Fruit fly (Drosophila melanogaster) whole organism, prepupa: ENCODE data around the gene al.

Source experiments
- Blimp-1 ChIP-seq: fragments of 200-800 bp; sonication (Bioruptor generic); optimal IDR thresholded peaks from 3 replicates; lab custom pipeline; 2017; ENCODE audit warnings: missing biosample characterization, missing genetic modification characterization, mild to moderate bottlenecking, moderate library complexity, missing genetic modification reagents
- CG10669 ChIP-seq: fragments of 200-800 bp; sonication (Bioruptor generic); optimal IDR thresholded peaks from 3 replicates; lab custom pipeline; 2018; ENCODE audit warnings: missing biosample characterization, mild to moderate bottlenecking, missing genetic modification characterization, moderate library complexity
- CG11294 ChIP-seq: fragments of 200-800 bp; sonication (Bioruptor generic); IDR thresholded peaks from 2 replicates; pipeline ENCODE4 v1.3.6; 2022; ENCODE audit warnings: missing biosample characterization, missing genetic modification characterization
- CG11762 ChIP-seq: fragments of 200-800 bp; sonication (Bioruptor generic); optimal IDR thresholded peaks from 3 replicates; lab custom pipeline; 2016; ENCODE audit warnings: missing biosample characterization, missing genetic modification characterization; ENCODE audit not compliant: insufficient read depth
- CG11902 ChIP-seq: fragments of 200-800 bp; sonication (Bioruptor generic); optimal IDR thresholded peaks from 3 replicates; lab custom pipeline; 2016; ENCODE audit warnings: missing biosample characterization, missing genetic modification characterization
- CG15336 ChIP-seq: fragments of 200-800 bp; sonication (Bioruptor generic); IDR thresholded peaks from 2 replicates; pipeline ENCODE4 v1.3.6; 2022; ENCODE audit warnings: missing biosample characterization, missing genetic modification characterization
- CG1621 ChIP-seq: fragments of 200-800 bp; sonication (Bioruptor generic); optimal IDR thresholded peaks from 3 replicates; lab custom pipeline; 2018; ENCODE audit warnings: missing biosample characterization, mild to moderate bottlenecking, missing genetic modification characterization
- CG32006 ChIP-seq: fragments of 200-800 bp; sonication (Bioruptor generic); optimal IDR thresholded peaks from 3 replicates; lab custom pipeline; 2017; ENCODE audit warnings: missing biosample characterization, mild to moderate bottlenecking, missing genetic modification characterization
- CG4318 ChIP-seq: fragments of 200-800 bp; sonication (Bioruptor generic); optimal IDR thresholded peaks from 3 replicates; lab custom pipeline; 2017; ENCODE audit warnings: missing biosample characterization, mild to moderate bottlenecking, missing genetic modification characterization
- CG6163 ChIP-seq: fragments of 200-800 bp; sonication (Bioruptor generic); IDR thresholded peaks from 3 replicates; pipeline ENCODE4 v1.3.6; 2022; ENCODE audit warnings: missing biosample characterization, missing genetic modification characterization
- CG6808 ChIP-seq: fragments of 200-800 bp; sonication (Bioruptor generic); optimal IDR thresholded peaks from 3 replicates; lab custom pipeline; 2017; ENCODE audit warnings: missing biosample characterization, missing genetic modification characterization, mild to moderate bottlenecking, moderate library complexity, missing genetic modification reagents
- CG8119 ChIP-seq: fragments of 200-800 bp; sonication (Bioruptor generic); IDR thresholded peaks from 3 replicates; pipeline ENCODE4 v1.3.6; 2022; ENCODE audit warnings: missing biosample characterization, missing genetic modification characterization
- CG9139 ChIP-seq: fragments of 200-800 bp; sonication (Bioruptor generic); optimal IDR thresholded peaks from 3 replicates; lab custom pipeline; 2017; ENCODE audit warnings: missing biosample characterization, mild to moderate bottlenecking, missing genetic modification characterization
- Eip75B ChIP-seq: fragments of 200-800 bp; sonication (Bioruptor generic); optimal IDR thresholded peaks from 3 replicates; lab custom pipeline; 2016; ENCODE audit warnings: missing biosample characterization, missing genetic modification characterization
- Eip78C ChIP-seq: fragments of 200-800 bp; sonication (Bioruptor generic); peaks from one replicate; lab custom pipeline; 2016; ENCODE audit warnings: missing biosample characterization, missing genetic modification characterization
- Ets21C ChIP-seq: fragments of 200-800 bp; sonication (Bioruptor generic); optimal IDR thresholded peaks from 3 replicates; lab custom pipeline; 2016; ENCODE audit warnings: missing biosample characterization, missing genetic modification characterization
- Hr38 ChIP-seq: sonication (Bioruptor generic); optimal IDR thresholded peaks from 2 replicates; lab custom pipeline; 2016; ENCODE audit warnings: missing biosample characterization, missing genetic modification characterization
- Hr4 ChIP-seq: fragments of 200-800 bp; sonication (Bioruptor generic); optimal IDR thresholded peaks from 3 replicates; lab custom pipeline; 2016; ENCODE audit warnings: missing biosample characterization, missing genetic modification characterization
- OdsH ChIP-seq: fragments of 200-800 bp; sonication (Bioruptor generic); optimal IDR thresholded peaks from 3 replicates; lab custom pipeline; 2016; ENCODE audit warnings: missing biosample characterization, missing genetic modification characterization
- Sox102F ChIP-seq: fragments of 200-800 bp; sonication (Bioruptor generic); optimal IDR thresholded peaks from 2 replicates; lab custom pipeline; 2016; ENCODE audit warnings: missing biosample characterization, mild to moderate bottlenecking, missing genetic modification characterization
- Sox14 ChIP-seq: fragments of 200-800 bp; sonication (Bioruptor generic); optimal IDR thresholded peaks from 3 replicates; lab custom pipeline; 2016; ENCODE audit warnings: missing biosample characterization, missing genetic modification characterization
- Sox15 ChIP-seq: fragments of 200-800 bp; sonication (Bioruptor generic); optimal IDR thresholded peaks from 3 replicates; lab custom pipeline; 2016; ENCODE audit warnings: missing biosample characterization, missing genetic modification characterization
- acj6 ChIP-seq: fragments of 200-800 bp; sonication (Bioruptor generic); optimal IDR thresholded peaks from 3 replicates; lab custom pipeline; 2016; ENCODE audit warnings: missing biosample characterization, missing genetic modification characterization
- cyc ChIP-seq: fragments of 200-800 bp; sonication (Bioruptor generic); optimal IDR thresholded peaks from 3 replicates; lab custom pipeline; 2016; ENCODE audit warnings: missing biosample characterization, missing genetic modification characterization
- dsx ChIP-seq: fragments of 200-800 bp; optimal IDR thresholded peaks from 3 replicates; lab custom pipeline; 2019; ENCODE audit warnings: missing biosample characterization, mild to moderate bottlenecking, missing genetic modification characterization, moderate library complexity; ENCODE audit not compliant: poor library complexity, severe bottlenecking
- eg ChIP-seq: fragments of 200-800 bp; sonication (Bioruptor generic); IDR thresholded peaks from 3 replicates; pipeline ENCODE4 v1.3.6; 2022; ENCODE audit warnings: missing biosample characterization, missing genetic modification characterization
- esn ChIP-seq: fragments of 200-800 bp; sonication (Bioruptor generic); optimal IDR thresholded peaks from 2 replicates; lab custom pipeline; 2016; ENCODE audit warnings: missing biosample characterization, mild to moderate bottlenecking, missing genetic modification characterization, moderate library complexity
- fd59A ChIP-seq: fragments of 200-800 bp; sonication (Bioruptor generic); optimal IDR thresholded peaks from 2 replicates; lab custom pipeline; 2017; ENCODE audit warnings: missing biosample characterization, mild to moderate bottlenecking, missing genetic modification characterization, missing genetic modification reagents
- salr ChIP-seq, 2 experiments: fragments of 200-800 bp; sonication (Bioruptor generic); optimal IDR thresholded peaks; 3 replicates each; lab custom pipeline; 2016 to 2018; ENCODE audit warnings: missing biosample characterization in 2 of 2, missing genetic modification characterization in 2 of 2, mild to moderate bottlenecking in 1 of 2
- svp ChIP-seq: fragments of 200-800 bp; sonication (Bioruptor generic); peaks from one replicate; lab custom pipeline; 2016; ENCODE audit warnings: missing biosample characterization, missing genetic modification characterization
- topi ChIP-seq: fragments of 200-800 bp; sonication (Bioruptor generic); optimal IDR thresholded peaks from 3 replicates; lab custom pipeline; 2016; ENCODE audit warnings: missing biosample characterization, missing genetic modification characterization

The al gene

DNA sequence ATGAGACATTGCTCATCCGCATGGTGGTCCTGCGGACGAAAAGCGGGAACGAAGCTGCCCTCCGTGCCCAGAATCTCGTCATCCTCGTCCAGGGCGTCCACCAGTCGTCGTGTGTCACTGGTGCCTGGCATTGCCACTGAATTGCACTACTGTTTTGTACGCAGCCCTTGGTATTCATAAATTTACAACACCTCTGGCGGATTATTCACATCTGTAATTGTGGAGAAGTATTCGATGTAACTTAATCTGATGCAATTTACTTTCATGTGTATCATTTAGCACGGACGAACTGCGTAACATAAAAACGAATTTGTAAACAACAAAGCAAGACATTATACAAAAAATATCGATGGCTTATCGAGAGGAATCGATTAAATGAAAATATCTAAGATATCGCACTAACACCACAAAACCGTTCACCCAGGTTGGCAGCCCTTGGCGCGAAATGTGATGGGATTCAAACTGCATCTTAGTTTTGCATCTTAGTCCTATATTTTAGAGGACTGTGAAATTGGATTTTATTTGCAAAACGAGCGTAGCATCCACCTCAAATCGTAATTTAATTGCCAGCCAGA, 20.3 kb upstream of the al start, which contains the start of gene Ent1 (continued):
- TF ChIP-seq Blimp-1 (no peak), fd59A (GFP tag; lab: Kevin White, UChicago) (no peak), topi (GFP tag; lab: Kevin White, UChicago) (no peak), CG15336 (no peak)

DNA sequence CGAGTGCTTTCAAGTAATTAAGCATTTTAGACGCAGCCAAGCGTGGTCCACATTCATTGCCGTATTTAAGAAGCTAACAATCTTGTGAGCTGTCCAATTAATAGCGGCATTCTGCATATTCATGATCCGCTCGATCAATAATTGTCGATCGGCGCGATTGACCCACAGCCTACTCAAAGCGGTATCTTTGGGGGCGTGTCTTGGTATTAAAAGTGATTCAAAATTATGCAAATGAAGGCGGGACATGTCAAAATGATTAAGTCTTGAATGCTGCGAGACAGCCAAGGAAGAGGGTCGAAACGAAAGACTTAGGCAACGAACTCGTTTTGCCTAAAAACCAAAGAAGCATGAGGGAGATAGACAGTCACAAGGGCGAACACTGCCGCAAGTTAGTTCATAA, 11.0 kb upstream of the al start:
- no peak for TF ChIP-seq CG10669 (GFP tag; lab: Kevin White, UChicago)
- no peak for TF ChIP-seq salr (GFP tag; optimal IDR thresholded peaks at IDR 0.05; lab: Kevin White, UChicago)
- TF ChIP-seq Eip75B (GFP tag; lab: Kevin White, UChicago) = no peak
- no peak for TF ChIP-seq CG11762 (GFP tag; lab: Kevin White, UChicago)
- TF ChIP-seq Hr4 (GFP tag; lab: Kevin White, UChicago) = no peak

DNA sequence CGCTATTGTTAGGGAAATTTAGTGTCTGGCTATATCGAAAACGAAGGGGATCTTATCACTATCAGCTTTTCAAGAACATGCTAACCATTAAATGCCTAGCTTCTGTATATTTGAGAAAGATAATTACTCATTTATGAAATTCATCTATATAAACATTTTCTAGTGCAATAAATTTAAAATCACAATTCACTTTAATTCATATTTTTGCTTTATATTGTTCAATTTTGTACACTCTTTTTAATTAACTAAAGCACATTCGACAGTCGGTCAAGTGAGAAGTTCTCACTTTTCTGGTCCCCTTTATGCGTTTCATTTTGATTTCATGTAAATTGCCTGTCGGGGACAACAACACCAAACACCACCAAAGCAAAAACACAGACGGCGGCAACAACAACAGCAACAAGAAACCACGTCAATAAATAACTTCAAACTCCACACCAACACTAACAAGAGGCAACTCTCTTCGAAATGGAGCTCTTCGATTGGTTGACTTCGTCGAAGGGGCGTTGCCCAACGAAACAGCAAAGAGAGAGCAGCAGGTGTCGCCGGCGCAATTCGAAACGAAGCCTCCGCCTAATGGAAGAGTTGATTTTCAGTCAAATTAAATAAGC, 9.4 kb upstream of the al start:
- TF ChIP-seq CG10669 (GFP tag; lab: Kevin White, UChicago) (peak; percentile 1), svp (GFP tag; lab: Kevin White, UChicago) (peak; percentile 69), esn (GFP tag; lab: Kevin White, UChicago) (peak; percentile 29), CG32006 (peak; percentile 3), Eip78C (peak; percentile 35), CG9139 (no peak), acj6 (GFP tag; lab: Kevin White, UChicago) (peak; percentile 5), CG8119 (GFP tag; lab: Robert Waterston, UW) (no peak), Sox102F (GFP tag; lab: Kevin White, UChicago) (peak; percentile 14)

DNA sequence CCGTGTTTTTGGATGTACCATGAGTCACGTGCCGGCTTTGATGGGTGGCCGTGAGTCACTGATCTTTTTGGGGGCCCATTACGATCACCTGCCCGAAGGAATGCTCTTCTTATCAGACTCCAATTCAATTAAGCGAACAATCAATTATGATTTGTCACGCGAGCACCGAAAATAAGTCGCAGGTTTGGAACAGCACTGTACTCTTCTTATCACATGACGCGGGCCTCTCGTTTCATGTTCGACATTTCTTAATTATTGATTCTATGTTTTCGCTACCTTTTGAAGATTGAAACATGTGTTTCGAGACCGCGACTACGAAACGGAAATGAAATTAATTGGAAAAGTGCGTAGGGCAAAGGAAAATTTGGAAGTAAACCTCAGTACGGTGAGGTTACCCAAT, 8.1 kb upstream of the al start:
- TF ChIP-seq CG11294 (no peak), CG4318 (GFP tag; lab: Kevin White, UChicago) (no peak), CG6808 (GFP tag; lab: Kevin White, UChicago) (no peak), eg (GFP tag; lab: Robert Waterston, UW) (no peak), CG1621 (tag; lab: Kevin White, UChicago) (no peak), Blimp-1 (no peak), CG9139 (no peak), Sox15 (no peak), Ets21C (GFP tag; lab: Kevin White, UChicago) (no peak), Eip75B (GFP tag; lab: Kevin White, UChicago) (no peak), cyc (no peak), Hr38 (no peak)
- TF ChIP-seq, all 60 proteins: peak for 0

DNA sequence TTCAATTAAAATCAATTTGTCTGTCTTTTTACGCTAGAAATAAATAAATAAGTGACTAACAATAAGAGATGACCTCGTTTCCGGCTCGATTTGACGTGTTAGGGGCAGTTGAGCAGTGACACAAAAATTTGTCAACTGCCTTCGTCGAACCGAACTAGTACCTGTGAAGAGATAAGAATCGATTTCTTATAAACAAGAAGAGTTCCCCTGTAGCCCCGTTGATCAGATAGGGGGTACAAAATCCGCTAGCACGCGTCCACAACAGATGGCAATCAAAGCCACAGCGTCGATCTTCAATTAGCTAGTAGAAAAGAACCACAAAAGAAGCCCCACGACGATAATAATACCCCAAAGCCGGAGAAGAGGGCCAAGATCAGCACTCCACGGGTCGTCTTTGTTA, 6.2 kb upstream of the al start:
- TF ChIP-seq CG6163 (GFP tag; lab: Robert Waterston, UW) (no peak), CG11902 (GFP tag; lab: Kevin White, UChicago) (no peak)

DNA sequence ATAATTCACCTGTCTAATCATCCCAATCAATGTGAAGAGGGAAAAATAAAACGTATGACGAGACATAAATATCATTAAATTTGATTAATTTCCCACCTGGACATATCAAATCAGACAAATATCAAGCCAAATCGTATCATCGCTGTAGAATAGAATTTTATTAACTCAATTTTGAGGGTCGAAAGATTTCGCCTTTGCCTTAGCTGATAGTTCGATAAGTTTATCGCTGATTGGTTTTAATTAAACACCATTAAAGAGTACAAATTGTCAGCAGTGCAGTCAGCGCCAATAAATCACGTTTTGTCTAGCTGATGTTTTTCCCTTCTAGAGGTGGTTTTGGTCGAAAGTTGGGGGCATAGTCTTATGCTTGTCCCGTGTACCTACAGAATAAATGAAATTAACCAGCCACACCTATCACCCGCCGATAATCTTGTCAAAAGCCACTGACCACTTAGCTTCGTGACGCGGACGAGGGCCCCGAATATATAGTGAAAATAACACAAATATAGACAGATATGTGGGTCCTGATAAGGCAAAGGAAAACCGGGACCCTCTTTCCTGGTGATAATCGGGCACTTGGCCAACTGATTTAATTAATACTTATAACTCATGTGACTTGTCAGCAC, 1.0 kb downstream of the al start:
- TF ChIP-seq Sox14 (GFP tag; lab: Kevin White, UChicago) (no peak), Ets21C (GFP tag; lab: Kevin White, UChicago) (no peak), Hr4 (GFP tag; lab: Kevin White, UChicago) (no peak), OdsH (GFP tag; lab: Kevin White, UChicago) (no peak), CG32006 (no peak), dsx (no peak)
